Worm (Caenorhabditis elegans) whole organism, L1 larva: Measurements from ENCODE around the gene ZC168.2.
A peak's percentile ranks its signal among the peaks of the same experiment; 100 is the strongest.
"Not testable (repeated sequence)": the region's sequence is repeated elsewhere in the genome, so short reads cannot be mapped to it uniquely, and the experiment has no call there.

Experiments
- C04F5.9 ChIP-seq: sonication (generic microtip); optimal IDR thresholded peaks from 2 replicates; lab custom pipeline; 2016; ENCODE audit warnings: missing genetic modification characterization, missing compliant biosample characterization
- C16A3.4 ChIP-seq: fragments of 150-350 bp; optimal IDR thresholded peaks from 2 replicates; lab custom pipeline; 2014; ENCODE audit warnings: missing biosample characterization, missing genetic modification characterization
- C34B4.2 ChIP-seq: sonication (generic microtip); optimal IDR thresholded peaks from 2 replicates; lab custom pipeline; 2017; ENCODE audit warnings: mild to moderate bottlenecking, missing genetic modification characterization, missing compliant biosample characterization
- aha-1 ChIP-seq: fragments of 150-350 bp; optimal IDR thresholded peaks from 2 replicates; lab custom pipeline; 2014; ENCODE audit warnings: missing biosample characterization, missing genetic modification characterization
- alr-1 ChIP-seq: fragments of 200-800 bp; sonication (Bioruptor generic); optimal IDR thresholded peaks from 2 replicates; lab custom pipeline; 2018; ENCODE audit warnings: borderline replicate concordance, mild to moderate bottlenecking, missing genetic modification characterization, missing compliant biosample characterization
- aly-2 ChIP-seq: fragments of 150-350 bp; optimal IDR thresholded peaks from 2 replicates; lab custom pipeline; 2014; ENCODE audit warnings: missing biosample characterization, missing genetic modification characterization
- ama-1 ChIP-seq: fragments of 150-350 bp; optimal IDR thresholded peaks from 2 replicates; lab custom pipeline; 2014
- ces-1 ChIP-seq: fragments of 150-350 bp; optimal IDR thresholded peaks from 2 replicates; lab custom pipeline; 2014; ENCODE audit warnings: missing biosample characterization, missing genetic modification reagents, missing genetic modification characterization
- efl-1 ChIP-seq, 4 experiments: fragments of 150-350 bp; optimal IDR thresholded peaks in 3 of 4; peaks in 1 of 4; 1 replicate in 1 of 4; 2 replicates in 3 of 4; lab custom pipeline; 2014; ENCODE audit warnings: missing biosample characterization in 2 of 4, missing genetic modification characterization in 2 of 4, missing genetic modification reagents in 2 of 4
- egl-13 ChIP-seq: sonication (generic microtip); optimal IDR thresholded peaks from 2 replicates; lab custom pipeline; 2016; ENCODE audit warnings: missing genotype, missing genetic modification reagents, missing genetic modification characterization, missing compliant biosample characterization
- elt-2 ChIP-seq: sonication (generic microtip); optimal IDR thresholded peaks from 2 replicates; lab custom pipeline; 2016; ENCODE audit warnings: missing genetic modification characterization, mild to moderate bottlenecking, inconsistent platforms, missing compliant biosample characterization, missing genetic modification reagents
- elt-3 ChIP-seq, 6 experiments: fragments of 150-350 bp in 1 of 6; sonication (generic microtip); optimal IDR thresholded peaks; 2 replicates each; lab custom pipeline; 2017 to 2018; ENCODE audit warnings: missing biosample characterization in 6 of 6, missing genetic modification characterization in 6 of 6, inconsistent platforms in 1 of 6
- fkh-10 ChIP-seq: sonication (generic microtip); optimal IDR thresholded peaks from 2 replicates; lab custom pipeline; 2017; ENCODE audit warnings: missing biosample characterization, missing genetic modification reagents, missing genetic modification characterization
- grh-1 ChIP-seq: fragments of 200-800 bp; sonication (Bioruptor generic); IDR thresholded peaks from 2 replicates; pipeline ENCODE4 v1.3.6; 2022; ENCODE audit warnings: missing genetic modification reagents, missing genetic modification characterization, missing compliant biosample characterization
- hlh-4 ChIP-seq: sonication (generic microtip); optimal IDR thresholded peaks from 2 replicates; lab custom pipeline; 2016; ENCODE audit warnings: mild to moderate bottlenecking, missing genetic modification characterization, missing compliant biosample characterization
- hpl-2 ChIP-seq: fragments of 150-350 bp; optimal IDR thresholded peaks from 2 replicates; lab custom pipeline; 2014; ENCODE audit warnings: missing biosample characterization, missing genetic modification reagents, missing genetic modification characterization
- irx-1 ChIP-seq: sonication (generic microtip); optimal IDR thresholded peaks from 2 replicates; lab custom pipeline; 2016; ENCODE audit warnings: missing genetic modification characterization, missing compliant biosample characterization
- isw-1 ChIP-seq: fragments of 200-800 bp; sonication (Bioruptor generic); IDR thresholded peaks from 2 replicates; pipeline ENCODE4 v1.3.6; 2022; ENCODE audit warnings: missing genetic modification characterization, missing compliant biosample characterization
- lin-15B ChIP-seq: fragments of 150-350 bp; sonication (generic microtip); optimal IDR thresholded peaks from 3 replicates; lab custom pipeline; 2014; ENCODE audit warnings: missing biosample characterization, missing genetic modification characterization
- mef-2 ChIP-seq: fragments of 150-350 bp; optimal IDR thresholded peaks from 2 replicates; lab custom pipeline; 2014; ENCODE audit warnings: missing biosample characterization, missing genetic modification characterization
- mep-1 ChIP-seq: fragments of 150-350 bp; optimal IDR thresholded peaks from 2 replicates; lab custom pipeline; 2014; ENCODE audit warnings: missing biosample characterization, missing genetic modification characterization
- nhr-20 ChIP-seq: sonication (generic microtip); optimal IDR thresholded peaks from 2 replicates; lab custom pipeline; 2016; ENCODE audit warnings: mild to moderate bottlenecking, missing genetic modification characterization, missing compliant biosample characterization
- nhr-28 ChIP-seq: fragments of 150-350 bp; optimal IDR thresholded peaks from 2 replicates; lab custom pipeline; 2014; ENCODE audit warnings: missing biosample characterization, missing genetic modification characterization
- nhr-47 ChIP-seq: sonication (generic microtip); optimal IDR thresholded peaks from 2 replicates; lab custom pipeline; 2016; ENCODE audit warnings: mild to moderate bottlenecking, missing genetic modification characterization, moderate library complexity, missing compliant biosample characterization
- nhr-76 ChIP-seq: sonication (generic microtip); optimal IDR thresholded peaks from 2 replicates; lab custom pipeline; 2017; ENCODE audit warnings: missing biosample characterization, missing genetic modification characterization
- nhr-77 ChIP-seq: fragments of 150-350 bp; optimal IDR thresholded peaks from 2 replicates; lab custom pipeline; 2014; ENCODE audit warnings: missing biosample characterization, missing genetic modification characterization
- rnt-1 ChIP-seq: sonication (generic microtip); optimal IDR thresholded peaks from 2 replicates; lab custom pipeline; 2016; ENCODE audit warnings: mild to moderate bottlenecking, missing genetic modification characterization, moderate library complexity, missing compliant biosample characterization
- sptf-1 ChIP-seq: fragments of 150-350 bp; optimal IDR thresholded peaks from 2 replicates; lab custom pipeline; 2014; ENCODE audit warnings: missing biosample characterization, missing genetic modification characterization
- sup-37 ChIP-seq: fragments of 200-800 bp; sonication (Bioruptor generic); optimal IDR thresholded peaks from 2 replicates; lab custom pipeline; 2018; ENCODE audit warnings: mild to moderate bottlenecking, missing genetic modification characterization, missing compliant biosample characterization
- swsn-7 ChIP-seq: sonication (generic microtip); optimal IDR thresholded peaks from 2 replicates; lab custom pipeline; 2016; ENCODE audit warnings: missing genetic modification characterization, missing compliant biosample characterization
- tlp-1 ChIP-seq: fragments of 150-350 bp; optimal IDR thresholded peaks from 2 replicates; lab custom pipeline; 2014; ENCODE audit warnings: missing biosample characterization, missing genetic modification characterization
- unc-130 ChIP-seq: fragments of 150-350 bp; optimal IDR thresholded peaks from 2 replicates; lab custom pipeline; 2017; ENCODE audit warnings: missing biosample characterization, missing genetic modification characterization, inconsistent platforms
- zip-4 ChIP-seq: fragments of 200-800 bp; sonication (Bioruptor generic); optimal IDR thresholded peaks from 2 replicates; lab custom pipeline; 2018; ENCODE audit warnings: mild to moderate bottlenecking, missing genetic modification characterization, moderate library complexity, missing compliant biosample characterization
- ztf-11 ChIP-seq, 2 experiments: sonication (generic microtip); optimal IDR thresholded peaks; 2 replicates each; lab custom pipeline; 2016 to 2017; ENCODE audit warnings: missing genetic modification characterization in 2 of 2, missing biosample characterization in 1 of 2, missing compliant biosample characterization in 1 of 2

ZC168.2 gene

DNA sequence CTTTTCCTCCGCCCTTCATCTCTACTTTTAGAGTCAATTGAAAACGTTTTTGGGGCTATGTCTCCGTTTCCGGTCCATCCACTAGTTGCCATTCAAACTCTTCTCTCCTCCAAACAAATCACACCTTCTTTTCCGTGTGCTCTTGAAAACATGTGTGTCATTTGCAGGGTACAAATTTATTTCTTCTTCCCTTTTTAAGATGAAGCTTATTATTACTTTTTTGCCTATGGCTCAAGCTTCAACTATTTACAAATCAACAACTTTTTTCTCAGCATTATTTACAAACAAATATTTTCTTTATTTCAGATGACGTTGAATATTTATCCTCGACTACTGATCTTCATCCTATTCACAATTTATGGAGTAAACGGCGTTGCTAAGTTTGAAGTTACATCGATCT lies 16.6 kb downstream of the ZC168.2 start, which contains the start of gene T25B9.3:
Gene T25B9.3, plus strand, starts transcription at position 301 of the 400 bp plus-strand sequence.
- no peak for TF ChIP-seq hpl-2 (GFP tag; lab: Kevin White, UChicago)
- no peak for TF ChIP-seq elt-2 (tag; lab: Kevin White, UChicago)
- no peak for TF ChIP-seq isw-1 (GFP tag; lab: Robert Waterston, UW)
- no peak for TF ChIP-seq efl-1 (optimal IDR thresholded peaks at IDR 0.05; lab: Kevin White, UChicago)
- TF ChIP-seq efl-1 (GFP tag; optimal IDR thresholded peaks at IDR 0.05 in 1 of 2; lab: Kevin White, UChicago), result peak in 1 of 2 experiments; percentile 44
- no peak for TF ChIP-seq lin-15B
- TF ChIP-seq aly-2 (tag; lab: Kevin White, UChicago), result no peak
- no peak for TF ChIP-seq elt-3 (tag; optimal IDR thresholded peaks at IDR 0.05; lab: Kevin White, UChicago)
- no peak for TF ChIP-seq ama-1

DNA sequence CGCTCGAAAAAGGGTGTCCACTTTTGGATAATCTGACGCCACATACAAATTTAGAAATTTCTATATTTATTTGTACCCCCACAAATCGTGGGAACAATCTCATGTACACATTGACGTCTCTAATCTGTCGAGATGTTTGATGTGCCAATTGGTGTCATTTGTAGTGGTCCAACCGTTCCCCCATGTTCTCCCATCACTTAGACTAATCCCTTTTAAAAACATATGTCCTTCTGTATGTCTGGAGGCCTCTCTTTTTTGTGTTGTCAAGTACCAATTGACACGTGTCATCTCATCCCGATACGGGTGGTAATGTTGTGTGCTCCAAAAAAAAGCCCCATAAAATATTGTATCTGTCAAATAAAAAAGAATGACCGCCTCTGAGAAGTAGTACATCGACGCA lies 17.5 kb downstream of the ZC168.2 start:
- TF ChIP-seq isw-1 (GFP tag; lab: Robert Waterston, UW) (no peak), C04F5.9 (tag; lab: Kevin White, UChicago) (no peak), C16A3.4 (tag; lab: Kevin White, UChicago) (no peak), ces-1 (GFP tag; lab: Kevin White, UChicago) (no peak), elt-3 (tag; optimal IDR thresholded peaks at IDR 0.05; lab: Kevin White, UChicago) (no peak), ztf-11 (tag; optimal IDR thresholded peaks at IDR 0.05; lab: Kevin White, UChicago) (no peak), nhr-28 (tag; lab: Kevin White, UChicago) (no peak), lin-15B (no peak), nhr-77 (tag; lab: Kevin White, UChicago) (no peak), nhr-47 (tag; lab: Kevin White, UChicago) (no peak), nhr-20 (tag; lab: Kevin White, UChicago) (no peak), nhr-76 (no peak), irx-1 (tag; lab: Kevin White, UChicago) (no peak), sptf-1 (no peak), grh-1 (GFP tag; lab: Robert Waterston, UW) (no peak), sup-37 (GFP tag; lab: Kevin White, UChicago) (no peak)

DNA sequence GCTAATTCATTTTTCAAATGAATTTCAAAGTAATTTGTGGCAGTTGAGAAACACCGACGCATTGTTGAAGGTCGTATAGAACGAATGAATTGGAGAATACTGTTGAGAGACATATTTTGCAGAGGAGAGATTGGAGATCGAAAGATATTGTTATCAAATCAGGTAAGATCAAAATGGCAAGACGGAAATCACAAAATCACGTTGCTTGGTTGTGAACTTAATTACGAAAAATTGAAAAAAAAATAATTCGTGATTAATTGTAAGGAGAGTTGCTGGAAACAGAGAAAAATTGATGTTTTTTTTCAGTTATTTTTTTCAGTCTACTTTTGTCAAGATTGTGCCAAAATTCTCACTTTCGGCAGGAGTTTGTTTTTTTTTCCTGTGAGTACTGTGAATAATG lies 22.2 kb downstream of the ZC168.2 start, which contains the start of gene T25B9.1:
Gene T25B9.1, minus strand, starts transcription at position 101 of the 400 bp plus-strand sequence.
- TF ChIP-seq sup-37 (GFP tag; lab: Kevin White, UChicago) (no peak), unc-130 (tag; lab: Kevin White, UChicago) (no peak), lin-15B (no peak), hlh-4 (tag; lab: Kevin White, UChicago) (no peak), fkh-10 (no peak), elt-3 (tag; optimal IDR thresholded peaks at IDR 0.05; lab: Kevin White, UChicago) (peak in 1 of 6 experiments; percentile 80), ces-1 (GFP tag; lab: Kevin White, UChicago) (no peak)

DNA sequence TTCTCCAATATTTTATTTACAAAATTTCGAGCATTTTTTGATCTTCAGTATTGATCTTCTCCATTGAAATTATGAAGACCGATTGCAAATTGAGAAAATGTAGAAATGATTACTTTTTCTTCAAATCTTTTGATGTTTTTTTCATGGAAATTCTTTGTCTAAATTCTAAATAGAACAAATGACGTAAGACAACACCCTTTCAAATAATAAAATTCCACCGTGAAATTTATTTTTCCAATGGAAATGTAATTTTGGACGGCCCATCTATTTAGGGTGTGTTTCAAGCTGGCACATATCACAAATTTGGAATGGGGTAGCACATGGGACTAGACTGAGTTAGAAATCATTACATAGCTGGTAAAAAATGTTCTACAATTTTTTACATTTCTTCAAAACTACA lies 23.9 kb downstream of the ZC168.2 start, which contains the start of gene T25B9.2:
Gene T25B9.2, minus strand, starts transcription at position 101 of the 400 bp plus-strand sequence.
- not testable (repeated sequence) for TF ChIP-seq sptf-1; aly-2 (tag; lab: Kevin White, UChicago); zip-4 (GFP tag; lab: Kevin White, UChicago)

DNA sequence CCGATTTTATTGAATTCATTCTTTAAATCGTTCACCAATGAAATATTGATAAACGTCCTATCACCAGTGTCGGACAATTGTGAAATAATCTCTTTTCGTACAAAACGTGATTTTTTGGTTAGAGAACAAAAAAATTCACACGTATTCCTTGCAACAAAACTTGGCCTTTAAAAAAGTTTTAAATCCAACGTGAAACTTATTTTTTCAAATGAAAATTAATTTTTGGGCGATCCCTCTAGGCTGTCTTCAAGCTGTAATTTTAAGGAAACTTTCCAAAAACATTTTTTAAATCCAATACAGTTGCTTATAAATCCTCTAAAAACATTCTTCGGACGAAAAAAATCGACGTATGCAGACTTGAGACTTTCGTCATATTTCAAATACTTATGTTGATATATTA lies 26.9 kb downstream of the ZC168.2 start, which contains the start of gene T25B9.5:
Gene T25B9.5, minus strand, starts transcription at position 101 of the 400 bp plus-strand sequence.
- TF ChIP-seq nhr-76 (no peak), zip-4 (GFP tag; lab: Kevin White, UChicago) (no peak), aha-1 (tag; lab: Kevin White, UChicago) (no peak), rnt-1 (tag; lab: Kevin White, UChicago) (no peak), mep-1 (tag; lab: Kevin White, UChicago) (no peak), swsn-7 (no peak), tlp-1 (no peak), lin-15B (no peak), mef-2 (tag; lab: Kevin White, UChicago) (no peak), C34B4.2 (tag; lab: Kevin White, UChicago) (no peak), alr-1 (no peak), elt-3 (tag; optimal IDR thresholded peaks at IDR 0.05; lab: Kevin White, UChicago) (no peak), egl-13 (tag; lab: Kevin White, UChicago) (no peak)
